Fruit fly (Drosophila melanogaster) whole organism, wandering third instar larva: Measurements from ENCODE around the gene CG43049.

Experiments
- Abd-B ChIP-seq: fragments of >200 bp; optimal IDR thresholded peaks from 2 replicates; lab custom pipeline; 2017; ENCODE audit warnings: missing biosample characterization, missing genetic modification characterization
- CG9705 ChIP-seq: fragments of 200-800 bp; sonication (Bioruptor generic); optimal IDR thresholded peaks from 2 replicates; lab custom pipeline; 2018; ENCODE audit warnings: missing biosample characterization, mild to moderate bottlenecking, missing genetic modification characterization
- CrebA ChIP-seq: fragments of 200-800 bp; sonication (Bioruptor generic); optimal IDR thresholded peaks from 2 replicates; lab custom pipeline; 2016; ENCODE audit warnings: missing biosample characterization, mild to moderate bottlenecking, missing genetic modification characterization, borderline replicate concordance
- Dfd ChIP-seq: fragments of >200 bp; optimal IDR thresholded peaks from 2 replicates; lab custom pipeline; 2017; ENCODE audit warnings: missing biosample characterization, missing genetic modification characterization
- Hr83 ChIP-seq: fragments of 200-300 bp; sonication (Bioruptor generic); optimal IDR thresholded peaks from 2 replicates; lab custom pipeline; 2016; ENCODE audit warnings: missing biosample characterization, mild to moderate bottlenecking, missing genetic modification characterization, moderate library complexity; ENCODE audit not compliant: poor library complexity, severe bottlenecking
- Myc ChIP-seq: fragments of >200 bp; optimal IDR thresholded peaks from 2 replicates; lab custom pipeline; 2017
- Vsx2 ChIP-seq: fragments of 200-300, 225-300 bp; sonication (Bioruptor generic); optimal IDR thresholded peaks from 2 replicates; lab custom pipeline; 2018; ENCODE audit warnings: missing biosample characterization, missing genetic modification characterization; ENCODE audit not compliant: partially characterized antibody
- ey ChIP-seq: fragments of 200-800 bp; sonication (Bioruptor generic); optimal IDR thresholded peaks from 2 replicates; lab custom pipeline; 2016; ENCODE audit warnings: missing biosample characterization, missing genetic modification characterization
- fru ChIP-seq: fragments of 200-800 bp; sonication (Bioruptor generic); optimal IDR thresholded peaks from 3 replicates; lab custom pipeline; 2016; ENCODE audit warnings: missing biosample characterization, mild to moderate bottlenecking, missing genetic modification characterization
- lola ChIP-seq: fragments of >200 bp; optimal IDR thresholded peaks from 2 replicates; lab custom pipeline; 2017; ENCODE audit warnings: missing biosample characterization, missing genetic modification characterization
- rgr ChIP-seq: fragments of 200-800 bp; sonication (Bioruptor generic); optimal IDR thresholded peaks from 3 replicates; lab custom pipeline; 2016; ENCODE audit warnings: missing biosample characterization, mild to moderate bottlenecking, missing genetic modification characterization
- sage ChIP-seq: fragments of 200-800 bp; sonication (Bioruptor generic); optimal IDR thresholded peaks from 2 replicates; lab custom pipeline; 2016; ENCODE audit warnings: missing biosample characterization, mild to moderate bottlenecking, missing genetic modification characterization
- sv ChIP-seq: fragments of 200-800 bp; sonication (Bioruptor generic); optimal IDR thresholded peaks from 3 replicates; lab custom pipeline; 2016; ENCODE audit warnings: missing biosample characterization, missing genetic modification characterization

DNA sequence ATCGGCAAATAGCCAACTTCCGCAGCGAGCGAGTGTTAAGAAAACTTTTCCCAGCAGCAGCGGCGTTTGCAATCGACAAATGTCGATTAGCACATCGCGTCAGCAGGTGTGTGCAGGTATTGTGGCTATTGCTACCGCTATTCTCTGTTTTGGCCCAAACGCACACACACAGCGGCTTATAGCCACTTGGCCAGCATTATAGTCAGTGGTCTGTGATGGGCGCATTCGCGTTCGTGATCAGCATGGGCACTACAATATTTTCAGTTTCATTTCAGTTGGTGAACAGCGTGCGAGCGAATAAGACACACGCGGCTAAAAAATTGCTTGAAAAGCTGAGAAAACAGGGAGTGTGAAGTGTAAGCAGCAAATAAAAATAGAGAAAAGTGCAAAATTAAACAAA lies 25.5 kb downstream of the CG43049 start, which contains the start of gene CG6836:
- no peak for TF ChIP-seq sv (GFP tag; lab: Kevin White, UChicago)
- no peak for TF ChIP-seq Hr83 (GFP tag; lab: Kevin White, UChicago)
- TF ChIP-seq ey (GFP tag; lab: Kevin White, UChicago): no peak
- TF ChIP-seq Abd-B: no peak
- TF ChIP-seq CG9705 (GFP tag; lab: Kevin White, UChicago): no peak
- no peak for TF ChIP-seq Dfd (GFP tag; lab: Kevin White, UChicago)
- TF ChIP-seq fru (GFP tag; lab: Kevin White, UChicago): no peak
- no peak for TF ChIP-seq Myc (lab: Kevin White, UChicago)
- TF ChIP-seq lola (GFP tag; lab: Kevin White, UChicago): no peak
- TF ChIP-seq rgr (GFP tag; lab: Kevin White, UChicago): no peak
- TF ChIP-seq sage (GFP tag; lab: Kevin White, UChicago): no peak
- no peak for TF ChIP-seq CrebA (GFP tag; lab: Kevin White, UChicago)
- no peak for TF ChIP-seq Vsx2
